Fruit fly (Drosophila melanogaster) Kc167 (cell line): Measurements from ENCODE around the gene Zip88E.

ENCODE experiments used
- insv ChIP-seq: fragments of >200 bp; optimal IDR thresholded peaks from 3 replicates; lab custom pipeline; 2018; ENCODE audit warnings: missing external identifiers
- psq ChIP-seq: fragments of >200 bp; optimal IDR thresholded peaks from 2 replicates; lab custom pipeline; 2017; ENCODE audit warnings: missing external identifiers

DNA sequence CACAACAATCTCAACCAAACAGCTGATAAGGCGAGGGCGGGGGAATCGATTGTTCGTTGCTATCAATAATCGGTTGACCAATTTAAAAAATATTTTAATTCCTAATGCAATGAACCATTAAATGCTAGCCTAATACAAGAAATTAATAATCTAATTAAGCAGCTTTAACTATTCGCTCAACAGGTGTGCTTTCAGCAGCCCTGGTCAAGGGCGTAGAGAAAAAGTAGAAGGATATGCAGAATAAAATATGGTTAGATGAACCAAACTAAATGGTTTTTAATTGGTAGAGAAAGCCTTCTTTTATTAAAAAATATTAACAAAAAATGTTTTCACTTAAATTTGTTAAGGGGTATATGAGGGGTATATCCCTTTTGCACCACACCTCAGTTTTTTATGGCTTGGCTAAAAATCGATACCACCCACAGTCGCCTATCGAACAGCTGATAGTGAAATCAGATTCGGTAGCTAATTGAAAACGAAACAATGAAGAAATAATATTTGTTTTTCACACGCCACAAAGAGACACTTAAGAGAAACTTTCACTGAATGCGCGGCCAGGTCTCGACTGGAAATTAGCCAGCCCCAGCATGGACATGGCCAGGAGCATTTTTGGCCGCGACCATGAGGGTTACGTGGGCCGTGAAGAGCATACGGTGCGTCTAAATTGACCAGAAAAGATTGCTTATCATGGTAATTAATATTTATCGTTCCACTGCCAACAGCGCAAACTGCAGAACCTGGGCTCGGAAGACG, 49.5 kb upstream of the Zip88E start, which contains the start of the genes SIDL and CG12241:
- no peak for TF ChIP-seq psq (lab: Kevin White, UChicago)
- no peak for TF ChIP-seq insv (lab: Kevin White, UChicago)
